Fruit fly (Drosophila melanogaster) whole organism, embryonic: ENCODE measurements around the gene CG15529.

ENCODE experiments used
- Ada2b ChIP-seq: fragments of 200-800 bp; sonication (Bioruptor generic); IDR thresholded peaks from 2 replicates; pipeline ENCODE4 v1.3.6; 2022; ENCODE audit warnings: missing biosample characterization, missing genetic modification characterization
- Atf6 ChIP-seq: fragments of 200-800 bp; sonication (Bioruptor generic); IDR thresholded peaks from 2 replicates; pipeline ENCODE4 v1.3.6; 2022; ENCODE audit warnings: missing biosample characterization, missing genetic modification characterization
- Blimp-1 ChIP-seq: fragments of 200-800 bp; sonication (Bioruptor generic); optimal IDR thresholded peaks from 3 replicates; lab custom pipeline; 2018; ENCODE audit warnings: missing biosample characterization, missing genetic modification characterization, mild to moderate bottlenecking, moderate library complexity, missing genetic modification reagents
- BtbVII ChIP-seq: fragments of 200-800 bp; sonication (Bioruptor generic); optimal IDR thresholded peaks from 3 replicates; lab custom pipeline; 2017; ENCODE audit warnings: missing biosample characterization, mild to moderate bottlenecking, missing genetic modification characterization
- CG10147 ChIP-seq: fragments of 200-800 bp; sonication (Bioruptor generic); optimal IDR thresholded peaks from 2 replicates; lab custom pipeline; 2019; ENCODE audit warnings: missing biosample characterization, mild to moderate bottlenecking, missing genetic modification characterization, moderate library complexity
- CG10321 ChIP-seq: fragments of 200-800 bp; sonication (Bioruptor generic); IDR thresholded peaks from 2 replicates; pipeline ENCODE4 v1.3.6; 2022; ENCODE audit warnings: missing biosample characterization, missing genetic modification characterization
- CG11398 ChIP-seq: fragments of 200-800 bp; sonication (Bioruptor generic); optimal IDR thresholded peaks from 2 replicates; lab custom pipeline; 2016; ENCODE audit warnings: missing biosample characterization, missing genetic modification characterization
- CG11456 ChIP-seq: fragments of 200-800 bp; sonication (Bioruptor generic); IDR thresholded peaks from 3 replicates; pipeline ENCODE4 v1.3.6; 2022; ENCODE audit warnings: missing biosample characterization, missing genetic modification characterization
- CG12391 ChIP-seq: fragments of 200-800 bp; sonication (Bioruptor generic); optimal IDR thresholded peaks from 3 replicates; lab custom pipeline; 2018; ENCODE audit warnings: missing biosample characterization, mild to moderate bottlenecking, missing genetic modification characterization, moderate library complexity
- CG14667 ChIP-seq: fragments of 200-800 bp; sonication (Bioruptor generic); IDR thresholded peaks from 2 replicates; pipeline ENCODE4 v1.3.6; 2022; ENCODE audit warnings: missing biosample characterization, missing genetic modification characterization
- CG15601 ChIP-seq: fragments of 200-800 bp; sonication (Bioruptor generic); optimal IDR thresholded peaks from 3 replicates; lab custom pipeline; 2019; ENCODE audit warnings: missing biosample characterization, mild to moderate bottlenecking, missing genetic modification characterization, moderate library complexity
- CG17361 ChIP-seq: fragments of 200-800 bp; sonication (Bioruptor generic); IDR thresholded peaks from 3 replicates; pipeline ENCODE4 v1.3.6; 2022; ENCODE audit warnings: missing biosample characterization, missing genetic modification characterization
- CG17912 ChIP-seq: fragments of 200-800 bp; sonication (Bioruptor generic); optimal IDR thresholded peaks from 2 replicates; lab custom pipeline; 2018; ENCODE audit warnings: missing biosample characterization, mild to moderate bottlenecking, missing genetic modification characterization
- CG18262 ChIP-seq: fragments of 200-800 bp; optimal IDR thresholded peaks from 3 replicates; lab custom pipeline; 2019; ENCODE audit warnings: missing biosample characterization, mild to moderate bottlenecking, missing genetic modification characterization, moderate library complexity
- CG2116 ChIP-seq: fragments of 200-800 bp; sonication (Bioruptor generic); optimal IDR thresholded peaks from 3 replicates; lab custom pipeline; 2018; ENCODE audit warnings: missing biosample characterization, mild to moderate bottlenecking, missing genetic modification characterization
- CG3163 ChIP-seq: fragments of 200-800 bp; sonication (Bioruptor generic); optimal IDR thresholded peaks from 3 replicates; lab custom pipeline; 2016; ENCODE audit warnings: missing biosample characterization, missing genetic modification characterization
- CG33213 ChIP-seq: fragments of 200-800 bp; sonication (Bioruptor generic); optimal IDR thresholded peaks from 3 replicates; lab custom pipeline; 2016; ENCODE audit warnings: missing biosample characterization, missing genetic modification characterization
- CG4282 ChIP-seq: fragments of 200-800 bp; sonication (Bioruptor generic); optimal IDR thresholded peaks from 2 replicates; lab custom pipeline; 2016; ENCODE audit warnings: missing biosample characterization, missing genetic modification characterization
- CG4820 ChIP-seq: fragments of 200-800 bp; sonication (Bioruptor generic); optimal IDR thresholded peaks from 3 replicates; lab custom pipeline; 2016; ENCODE audit warnings: missing biosample characterization, missing genetic modification characterization
- CG6272 ChIP-seq: fragments of 200-800 bp; sonication (Bioruptor generic); IDR thresholded peaks from 2 replicates; pipeline ENCODE4 v1.3.6; 2022; ENCODE audit warnings: missing biosample characterization, missing genetic modification characterization
- CG6683 ChIP-seq: fragments of 200-800 bp; sonication (Bioruptor generic); optimal IDR thresholded peaks from 2 replicates; lab custom pipeline; 2017; ENCODE audit warnings: missing biosample characterization, mild to moderate bottlenecking, missing genetic modification characterization, missing genetic modification reagents
- CG6689 ChIP-seq: fragments of 200-800 bp; sonication (Bioruptor generic); IDR thresholded peaks from 2 replicates; pipeline ENCODE4 v1.3.6; 2022; ENCODE audit warnings: missing biosample characterization, missing genetic modification characterization
- CG7556 ChIP-seq: fragments of 200-800 bp; sonication (Bioruptor generic); optimal IDR thresholded peaks from 2 replicates; lab custom pipeline; 2017; ENCODE audit warnings: missing biosample characterization, mild to moderate bottlenecking, missing genetic modification characterization
- CG7839 ChIP-seq: fragments of 200-800 bp; sonication (Bioruptor generic); optimal IDR thresholded peaks from 3 replicates; lab custom pipeline; 2018; ENCODE audit warnings: missing biosample characterization, mild to moderate bottlenecking, missing genetic modification characterization, moderate library complexity
- CG9215 ChIP-seq: fragments of 200-800 bp; sonication (Bioruptor generic); IDR thresholded peaks from 2 replicates; pipeline ENCODE4 v1.3.6; 2022; ENCODE audit warnings: missing biosample characterization, missing genetic modification characterization
- Chrac-16 ChIP-seq: fragments of 200-800 bp; sonication (Bioruptor generic); optimal IDR thresholded peaks from 3 replicates; lab custom pipeline; 2016; ENCODE audit warnings: missing biosample characterization, missing genetic modification characterization
- Dbx ChIP-seq: fragments of 200-800 bp; sonication (Bioruptor generic); IDR thresholded peaks from 3 replicates; pipeline ENCODE4 v1.3.6; 2022; ENCODE audit warnings: missing biosample characterization, missing genetic modification characterization
- E2f1 ChIP-seq: fragments of 200-800 bp; sonication (Bioruptor generic); IDR thresholded peaks from 2 replicates; pipeline ENCODE4 v1.3.6; 2022; ENCODE audit warnings: missing biosample characterization, missing genetic modification characterization
- Ets97D ChIP-seq: fragments of 200-800 bp; sonication (Bioruptor generic); optimal IDR thresholded peaks from 3 replicates; lab custom pipeline; 2016; ENCODE audit warnings: missing biosample characterization, missing genetic modification characterization
- Fer2 ChIP-seq: fragments of 200-800 bp; sonication (Bioruptor generic); optimal IDR thresholded peaks from 2 replicates; lab custom pipeline; 2018; ENCODE audit warnings: missing biosample characterization, mild to moderate bottlenecking, missing genetic modification characterization, moderate library complexity
- HHEX ChIP-seq: fragments of 200-800 bp; sonication (Bioruptor generic); optimal IDR thresholded peaks from 3 replicates; lab custom pipeline; 2017; ENCODE audit warnings: missing biosample characterization, mild to moderate bottlenecking, missing genetic modification characterization, missing genetic modification reagents
- MESR4 ChIP-seq: fragments of 200-800 bp; sonication (Bioruptor generic); optimal IDR thresholded peaks from 2 replicates; lab custom pipeline; 2018; ENCODE audit warnings: missing biosample characterization, mild to moderate bottlenecking, missing genetic modification characterization, moderate library complexity
- Myb ChIP-seq: fragments of 200-800 bp; sonication (Bioruptor generic); optimal IDR thresholded peaks from 2 replicates; lab custom pipeline; 2016; ENCODE audit warnings: missing biosample characterization, missing genetic modification characterization
- Sry-β ChIP-seq: fragments of 200-800 bp; sonication (Bioruptor generic); optimal IDR thresholded peaks from 2 replicates; lab custom pipeline; 2018; ENCODE audit warnings: missing biosample characterization, mild to moderate bottlenecking, missing genetic modification characterization, moderate library complexity
- abd-A ChIP-seq: fragments of 200-800 bp; sonication (Bioruptor generic); optimal IDR thresholded peaks from 3 replicates; lab custom pipeline; 2019; ENCODE audit warnings: missing biosample characterization, mild to moderate bottlenecking, missing genetic modification characterization, moderate library complexity
- gfzf ChIP-seq: fragments of 200-800 bp; sonication (Bioruptor generic); optimal IDR thresholded peaks from 2 replicates; lab custom pipeline; 2016; ENCODE audit warnings: missing biosample characterization, mild to moderate bottlenecking, missing genetic modification characterization, moderate library complexity
- gsb ChIP-seq: fragments of 200-800 bp; sonication (Bioruptor generic); IDR thresholded peaks from 2 replicates; pipeline ENCODE4 v1.3.6; 2022; ENCODE audit warnings: missing biosample characterization, missing genetic modification characterization
- hbn ChIP-seq: fragments of 200-800 bp; sonication (Bioruptor generic); IDR thresholded peaks from 2 replicates; pipeline ENCODE4 v1.3.6; 2022; ENCODE audit warnings: missing biosample characterization, missing genetic modification characterization; ENCODE audit not compliant: partially characterized antibody
- ind ChIP-seq: fragments of 200-800 bp; sonication (Bioruptor generic); optimal IDR thresholded peaks from 3 replicates; lab custom pipeline; 2016; ENCODE audit warnings: missing biosample characterization, missing genetic modification characterization
- jing ChIP-seq: fragments of 200-800 bp; sonication (Bioruptor generic); optimal IDR thresholded peaks from 2 replicates; lab custom pipeline; 2018; ENCODE audit warnings: missing biosample characterization, mild to moderate bottlenecking, missing genetic modification characterization
- maf-S ChIP-seq: fragments of 200-800 bp; sonication (Bioruptor generic); optimal IDR thresholded peaks from 2 replicates; lab custom pipeline; 2016; ENCODE audit warnings: missing biosample characterization, missing genetic modification characterization
- mirr ChIP-seq: fragments of 200-800 bp; sonication (Bioruptor generic); optimal IDR thresholded peaks from 3 replicates; lab custom pipeline; 2018; ENCODE audit warnings: missing biosample characterization, mild to moderate bottlenecking, missing genetic modification characterization
- nerfin-1 ChIP-seq: fragments of 200-800 bp; sonication (Bioruptor generic); optimal IDR thresholded peaks from 3 replicates; lab custom pipeline; 2019; ENCODE audit warnings: missing biosample characterization, mild to moderate bottlenecking, missing genetic modification characterization, moderate library complexity
- peb ChIP-seq: fragments of 200-800 bp; sonication (Bioruptor generic); IDR thresholded peaks from 2 replicates; pipeline ENCODE4 v1.3.6; 2022; ENCODE audit warnings: missing biosample characterization, missing genetic modification characterization
- ranshi ChIP-seq: fragments of 200-800 bp; sonication (Bioruptor generic); IDR thresholded peaks from 2 replicates; pipeline ENCODE4 v1.3.6; 2022; ENCODE audit warnings: missing biosample characterization, missing genetic modification characterization
- sug ChIP-seq: fragments of 200-800 bp; optimal IDR thresholded peaks from 2 replicates; lab custom pipeline; 2019; ENCODE audit warnings: missing biosample characterization, mild to moderate bottlenecking, missing genetic modification characterization, moderate library complexity
- tap ChIP-seq: fragments of 200-800 bp; optimal IDR thresholded peaks from 3 replicates; lab custom pipeline; 2019; ENCODE audit warnings: missing biosample characterization, mild to moderate bottlenecking, missing genetic modification characterization, moderate library complexity
- tgo ChIP-seq: fragments of 200-800 bp; sonication (Bioruptor generic); IDR thresholded peaks from 3 replicates; pipeline ENCODE4 v1.3.6; 2022; ENCODE audit warnings: missing biosample characterization, missing genetic modification characterization
- trh ChIP-seq: fragments of 200-800 bp; sonication (Bioruptor generic); optimal IDR thresholded peaks from 2 replicates; lab custom pipeline; 2016; ENCODE audit warnings: missing biosample characterization, missing genetic modification characterization
- unpg ChIP-seq: fragments of 200-800 bp; sonication (Bioruptor generic); optimal IDR thresholded peaks from 3 replicates; lab custom pipeline; 2018; ENCODE audit warnings: missing biosample characterization, mild to moderate bottlenecking, missing genetic modification characterization, moderate library complexity
- zf30C ChIP-seq: fragments of 200-800 bp; sonication (Bioruptor generic); optimal IDR thresholded peaks from 3 replicates; lab custom pipeline; 2018; ENCODE audit warnings: missing biosample characterization, mild to moderate bottlenecking, missing genetic modification characterization

Gene CG15529

DNA sequence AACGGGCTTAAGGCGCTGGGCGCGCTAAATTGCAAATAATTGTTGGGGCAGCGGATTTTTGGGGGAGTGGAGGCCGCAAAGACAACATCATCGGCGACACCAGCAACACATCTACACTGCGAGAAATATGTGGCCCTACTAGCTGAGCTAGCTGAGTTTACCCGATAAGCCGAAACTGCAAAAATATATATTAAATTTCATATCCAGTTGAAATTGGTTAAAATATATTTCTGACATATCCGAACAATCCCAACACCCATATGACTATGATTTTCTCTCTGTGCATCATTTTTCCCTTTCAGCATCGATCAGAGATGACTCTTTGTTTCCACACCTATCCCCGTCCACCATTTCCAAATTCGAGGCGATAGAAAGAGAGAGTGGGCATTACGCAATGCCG lies 38.0 kb downstream of the CG15529 start (continued):
- TF ChIP-seq unpg (GFP tag; lab: Kevin White, UChicago) (peak; percentile 79), CG10321 (GFP tag; lab: Robert Waterston, UW) (no peak), CG14667 (GFP tag; lab: Robert Waterston, UW) (peak; percentile 71), CG4282 (GFP tag; lab: Kevin White, UChicago) (no peak), HHEX (peak; percentile 70), ranshi (GFP tag; lab: Robert Waterston, UW) (peak; percentile 86), peb (GFP tag; lab: Robert Waterston, UW) (peak; percentile 59; the same call in 1 of the 2 replicates), Ets97D (GFP tag; lab: Kevin White, UChicago) (peak; percentile 19), jing (GFP tag; lab: Kevin White, UChicago) (peak; percentile 53), CG11456 (peak; percentile 69; the same call in 2 of the 3 replicates), CG17912 (GFP tag; lab: Kevin White, UChicago) (no peak), gsb (GFP tag; lab: Robert Waterston, UW) (0 out of 2 replicates have a peak, but pooled peaks have one; percentile 48), CG6683 (peak; percentile 28), BtbVII (peak; percentile 44), Ada2b (peak; percentile 87), tgo (GFP tag; lab: Robert Waterston, UW) (peak; percentile 78), MESR4 (GFP tag; lab: Kevin White, UChicago) (no peak), zf30C (GFP tag; lab: Kevin White, UChicago) (no peak), Sry-β (GFP tag; lab: Kevin White, UChicago) (no peak), CG12391 (tag; lab: Kevin White, UChicago) (peak; percentile 64), CG4820 (GFP tag; lab: Kevin White, UChicago) (peak; percentile 77), Myb (no peak), CG7839 (peak; percentile 77), CG10147 (GFP tag; lab: Kevin White, UChicago) (peak; percentile 50), CG17361 (GFP tag; lab: Robert Waterston, UW) (peak; percentile 77; the same call in 2 of the 3 replicates), CG3163 (no peak), abd-A (no peak), CG18262 (tag; lab: Kevin White, UChicago) (peak; percentile 73), Blimp-1 (GFP tag; lab: Kevin White, UChicago) (peak; percentile 87), CG15601 (tag; lab: Kevin White, UChicago) (peak; percentile 42), nerfin-1 (peak; percentile 58), Dbx (GFP tag; lab: Robert Waterston, UW) (peak; percentile 72), CG6272 (GFP tag; lab: Robert Waterston, UW) (peak; percentile 77), ind (GFP tag; lab: Kevin White, UChicago) (peak; percentile 78), CG6689 (GFP tag; lab: Robert Waterston, UW) (peak; percentile 80), Atf6 (GFP tag; lab: Robert Waterston, UW) (peak; percentile 78), mirr (GFP tag; lab: Kevin White, UChicago) (no peak), CG2116 (GFP tag; lab: Kevin White, UChicago) (no peak), Chrac-16 (GFP tag; lab: Kevin White, UChicago) (peak; percentile 63), sug (tag; lab: Kevin White, UChicago) (peak; percentile 31), gfzf (GFP tag; lab: Kevin White, UChicago) (no peak), E2f1 (GFP tag; lab: Robert Waterston, UW) (peak; percentile 87), Fer2 (tag; lab: Kevin White, UChicago) (peak; percentile 46), trh (GFP tag; lab: Kevin White, UChicago) (peak; percentile 24), hbn (GFP tag; lab: Robert Waterston, UW) (no peak), CG9215 (GFP tag; lab: Robert Waterston, UW) (peak; percentile 63; the same call in 1 of the 2 replicates), tap (tag; lab: Kevin White, UChicago) (peak; percentile 78), maf-S (GFP tag; lab: Kevin White, UChicago) (peak; percentile 39), CG7556 (GFP tag; lab: Kevin White, UChicago) (peak; percentile 54), CG33213 (GFP tag; lab: Kevin White, UChicago) (peak; percentile 38), CG11398 (GFP tag; lab: Kevin White, UChicago) (no peak)
